Worm (Caenorhabditis elegans) whole organism, L4 larva: ENCODE results near the gene Y60A3A.25.

Source experiments
- F37D6.2 ChIP-seq: sonication (generic microtip); optimal IDR thresholded peaks from 2 replicates; lab custom pipeline; 2016; ENCODE audit warnings: mild to moderate bottlenecking, missing genetic modification characterization, missing compliant biosample characterization
- F44E2.7 ChIP-seq: fragments of 200-800 bp; sonication (Bioruptor generic); IDR thresholded peaks from 2 replicates; pipeline ENCODE4 v2.1.2; 2022; ENCODE audit warnings: missing genetic modification characterization, missing compliant biosample characterization
- R02D3.7 ChIP-seq: fragments of 150-350 bp; sonication (generic microtip); optimal IDR thresholded peaks from 3 replicates; lab custom pipeline; 2014; ENCODE audit warnings: missing biosample characterization, missing genetic modification characterization
- Y48G9A.11 ChIP-seq: fragments of 200-800 bp; sonication (Bioruptor generic); IDR thresholded peaks from 2 replicates; pipeline ENCODE4 v1.3.6; 2022; ENCODE audit warnings: missing genetic modification reagents, missing genetic modification characterization, missing compliant biosample characterization
- ZK546.5 ChIP-seq, 2 experiments: sonication (generic microtip); optimal IDR thresholded peaks; 2 replicates each; lab custom pipeline; 2017; ENCODE audit warnings: missing biosample characterization in 2 of 2, missing genetic modification characterization in 2 of 2
- aly-2 ChIP-seq: sonication (generic microtip); optimal IDR thresholded peaks from 2 replicates; lab custom pipeline; 2018; ENCODE audit warnings: missing biosample characterization, missing genetic modification characterization
- arid-1 ChIP-seq: fragments of 200-800 bp; sonication (Bioruptor generic); conservative IDR thresholded peaks from 2 replicates; pipeline ENCODE4 v1.3.6; 2022; ENCODE audit warnings: missing genetic modification reagents, missing genetic modification characterization, missing compliant biosample characterization
- attf-4 ChIP-seq: sonication (generic microtip); optimal IDR thresholded peaks from 3 replicates; lab custom pipeline; 2017; ENCODE audit warnings: missing biosample characterization, missing genetic modification characterization
- ceh-20 ChIP-seq: fragments of 200-800 bp; sonication (Bioruptor generic); IDR thresholded peaks from 2 replicates; pipeline ENCODE4 v1.3.6; 2022; ENCODE audit warnings: missing genetic modification reagents, missing genetic modification characterization, missing compliant biosample characterization
- ceh-28 ChIP-seq: fragments of 150-350 bp; optimal IDR thresholded peaks from 2 replicates; lab custom pipeline; 2014; ENCODE audit warnings: missing biosample characterization, missing genetic modification reagents, missing genetic modification characterization
- ceh-44 ChIP-seq: fragments of 200-800 bp; sonication (Bioruptor generic); IDR thresholded peaks from 2 replicates; pipeline ENCODE4 v1.3.6; 2022; ENCODE audit warnings: missing genetic modification reagents, missing genetic modification characterization, missing compliant biosample characterization
- ceh-82 ChIP-seq: sonication (generic microtip); optimal IDR thresholded peaks from 2 replicates; lab custom pipeline; 2017; ENCODE audit warnings: missing biosample characterization, missing genetic modification characterization
- daf-16 ChIP-seq, 3 experiments: sonication (generic microtip); optimal IDR thresholded peaks; 2 replicates each; lab custom pipeline; 2016 to 2017; ENCODE audit warnings: missing genetic modification characterization in 3 of 3, missing genetic modification reagents in 3 of 3, mild to moderate bottlenecking in 2 of 3, missing compliant biosample characterization in 2 of 3, missing biosample characterization in 1 of 3, moderate library complexity in 1 of 3
- dmd-6 ChIP-seq: fragments of 200-800 bp; sonication (Bioruptor generic); IDR thresholded peaks from 2 replicates; pipeline ENCODE4 v1.3.6; 2022; ENCODE audit warnings: missing genetic modification reagents, missing genetic modification characterization, missing compliant biosample characterization
- dmd-8 ChIP-seq: fragments of 200-800 bp; sonication (Bioruptor generic); IDR thresholded peaks from 2 replicates; pipeline ENCODE4 v1.3.6; 2022; ENCODE audit warnings: missing genetic modification characterization, missing compliant biosample characterization
- dve-1 ChIP-seq: sonication (generic microtip); optimal IDR thresholded peaks from 2 replicates; lab custom pipeline; 2017; ENCODE audit warnings: antibody characterized with exemption, mild to moderate bottlenecking, missing genetic modification characterization, missing compliant biosample characterization; ENCODE audit not compliant: insufficient read depth
- gei-8 ChIP-seq: fragments of 200-800 bp; sonication (Bioruptor generic); optimal IDR thresholded peaks from 2 replicates; lab custom pipeline; 2018; ENCODE audit warnings: mild to moderate bottlenecking, missing genetic modification characterization, missing compliant biosample characterization
- hif-1 ChIP-seq, 2 experiments: sonication (generic microtip); optimal IDR thresholded peaks; 2 replicates each; lab custom pipeline; 2016 to 2017; ENCODE audit warnings: missing compliant biosample characterization in 2 of 2, missing genetic modification characterization in 2 of 2, missing genetic modification reagents in 2 of 2, missing genotype in 2 of 2, mild to moderate bottlenecking in 1 of 2
- hlh-11 ChIP-seq: fragments of 200-800 bp; sonication (Bioruptor generic); optimal IDR thresholded peaks from 2 replicates; lab custom pipeline; 2018; ENCODE audit warnings: mild to moderate bottlenecking, missing genetic modification characterization, missing compliant biosample characterization
- hlh-30 ChIP-seq: sonication (generic microtip); optimal IDR thresholded peaks from 2 replicates; lab custom pipeline; 2017; ENCODE audit warnings: antibody characterized with exemption, mild to moderate bottlenecking, missing genetic modification characterization, missing compliant biosample characterization; ENCODE audit not compliant: insufficient read depth
- lin-1 ChIP-seq: fragments of 200-800 bp; sonication (Bioruptor generic); IDR thresholded peaks from 2 replicates; pipeline ENCODE4 v1.3.6; 2022; ENCODE audit warnings: missing genetic modification reagents, missing genetic modification characterization, missing compliant biosample characterization
- lin-13 ChIP-seq: fragments of 150-350 bp; optimal IDR thresholded peaks from 2 replicates; lab custom pipeline; 2014; ENCODE audit warnings: missing biosample characterization, missing genetic modification reagents, missing genetic modification characterization
- lin-38 ChIP-seq: fragments of 200-800 bp; sonication (Bioruptor generic); IDR thresholded peaks from 2 replicates; pipeline ENCODE4 v1.3.6; 2022; ENCODE audit warnings: missing genetic modification reagents, missing genetic modification characterization, missing compliant biosample characterization
- lin-39 ChIP-seq: fragments of 150-350 bp; optimal IDR thresholded peaks from 2 replicates; lab custom pipeline; 2014; ENCODE audit warnings: missing biosample characterization, missing genetic modification reagents, missing genetic modification characterization
- madf-5 ChIP-seq, 2 experiments: fragments of 200-800 bp; sonication (Bioruptor generic); IDR thresholded peaks; 2 replicates each; pipeline ENCODE4 v1.3.6; 2022; ENCODE audit warnings: missing compliant biosample characterization in 2 of 2, missing genetic modification characterization in 2 of 2
- mep-1 ChIP-seq: fragments of 150-350 bp; sonication (generic microtip); optimal IDR thresholded peaks from 3 replicates; lab custom pipeline; 2014; ENCODE audit warnings: missing biosample characterization, missing genetic modification characterization
- mes-2 ChIP-seq: sonication (generic microtip); optimal IDR thresholded peaks from 2 replicates; lab custom pipeline; 2016; ENCODE audit warnings: missing genotype, mild to moderate bottlenecking, missing genetic modification characterization, missing compliant biosample characterization; ENCODE audit not compliant: poor library complexity, severe bottlenecking
- mxl-2 ChIP-seq: fragments of 200-800 bp; sonication (Bioruptor generic); conservative IDR thresholded peaks from 2 replicates; pipeline ENCODE4 v1.3.6; 2022; ENCODE audit warnings: missing genetic modification reagents, missing genetic modification characterization, missing compliant biosample characterization
- mxl-3 ChIP-seq: fragments of 200-800 bp; sonication (Bioruptor generic); optimal IDR thresholded peaks from 2 replicates; lab custom pipeline; 2018; ENCODE audit warnings: mild to moderate bottlenecking, missing genetic modification characterization, missing compliant biosample characterization
- nhr-102 ChIP-seq: sonication (generic microtip); optimal IDR thresholded peaks from 2 replicates; lab custom pipeline; 2016; ENCODE audit warnings: mild to moderate bottlenecking, missing genetic modification characterization, moderate library complexity, missing compliant biosample characterization
- nhr-11 ChIP-seq: fragments of 150-350 bp; optimal IDR thresholded peaks from 2 replicates; lab custom pipeline; 2014; ENCODE audit warnings: missing biosample characterization, missing genetic modification characterization
- nhr-111 ChIP-seq: fragments of 200-800 bp; sonication (Bioruptor generic); optimal IDR thresholded peaks from 2 replicates; lab custom pipeline; 2018; ENCODE audit warnings: mild to moderate bottlenecking, missing genetic modification characterization, missing compliant biosample characterization
- nhr-28 ChIP-seq: fragments of 150-350 bp; optimal IDR thresholded peaks from 2 replicates; lab custom pipeline; 2014; ENCODE audit warnings: missing biosample characterization, missing genetic modification characterization
- nhr-42 ChIP-seq: fragments of 200-800 bp; sonication (Bioruptor generic); IDR thresholded peaks from 2 replicates; pipeline ENCODE4 v1.3.6; 2022; ENCODE audit warnings: missing genetic modification characterization, missing compliant biosample characterization
- nhr-6 ChIP-seq: fragments of 150-350 bp; optimal IDR thresholded peaks from 2 replicates; lab custom pipeline; 2014; ENCODE audit warnings: missing biosample characterization, missing genetic modification characterization
- nhr-77 ChIP-seq: fragments of 150-350 bp; optimal IDR thresholded peaks from 2 replicates; lab custom pipeline; 2014; ENCODE audit warnings: missing biosample characterization, missing genetic modification characterization
- pqm-1 ChIP-seq: sonication (generic microtip); optimal IDR thresholded peaks from 2 replicates; lab custom pipeline; 2017; ENCODE audit warnings: missing biosample characterization, missing genetic modification characterization
- rbr-2 ChIP-seq: sonication (generic microtip); optimal IDR thresholded peaks from 2 replicates; lab custom pipeline; 2016; ENCODE audit warnings: missing genotype, missing genetic modification characterization, missing compliant biosample characterization
- saeg-2 ChIP-seq: fragments of 200-800 bp; sonication (Bioruptor generic); IDR thresholded peaks from 2 replicates; pipeline ENCODE4 v1.3.6; 2022; ENCODE audit warnings: missing genetic modification reagents, missing genetic modification characterization, missing compliant biosample characterization
- snpc-4 ChIP-seq: fragments of 150-350 bp; optimal IDR thresholded peaks from 2 replicates; lab custom pipeline; 2014; ENCODE audit warnings: missing biosample characterization, missing genetic modification characterization
- spr-3 ChIP-seq: fragments of 200-800 bp; sonication (Bioruptor generic); optimal IDR thresholded peaks from 2 replicates; lab custom pipeline; 2018; ENCODE audit warnings: mild to moderate bottlenecking, missing genetic modification characterization, missing compliant biosample characterization
- tag-97 ChIP-seq: fragments of 200-800 bp; sonication (Bioruptor generic); IDR thresholded peaks from 2 replicates; pipeline ENCODE4 v1.3.6; 2022; ENCODE audit warnings: missing genetic modification characterization, missing compliant biosample characterization
- unc-39 ChIP-seq: sonication (generic microtip); optimal IDR thresholded peaks from 2 replicates; lab custom pipeline; 2017; ENCODE audit warnings: missing biosample characterization, missing genetic modification characterization
- unc-62 ChIP-seq, 3 experiments: fragments of 150-350 bp in 1 of 3; sonication (generic microtip); optimal IDR thresholded peaks in 2 of 3; peaks in 1 of 3; 1 replicate in 1 of 3; 2 replicates in 2 of 3; lab custom pipeline; 2014 to 2017; ENCODE audit warnings: missing biosample characterization in 3 of 3, missing genetic modification characterization in 3 of 3, missing genetic modification reagents in 3 of 3, missing genotype in 1 of 3
- zip-11 ChIP-seq: fragments of 200-800 bp; sonication (Bioruptor generic); IDR thresholded peaks from 2 replicates; pipeline ENCODE4 v1.3.6; 2022; ENCODE audit warnings: missing genetic modification characterization, missing compliant biosample characterization
- ztf-7 ChIP-seq: fragments of 150-350 bp; optimal IDR thresholded peaks from 2 replicates; lab custom pipeline; 2014; ENCODE audit warnings: missing biosample characterization, missing genetic modification characterization

Gene Y60A3A.25

ce11 chrV:20011199-20011598 is 17.2 kb upstream of the Y60A3A.25 start:
- TF ChIP-seq hlh-30 (tag; lab: Kevin White, UChicago) (peak; percentile 29), nhr-111 (GFP tag; lab: Kevin White, UChicago) (no peak), dmd-6 (GFP tag; lab: Robert Waterston, UW) (peak; percentile 55), ceh-20 (no peak), Y48G9A.11 (GFP tag; lab: Robert Waterston, UW) (no peak), pqm-1 (tag; lab: Kevin White, UChicago) (peak; percentile 56), madf-5 (GFP tag; IDR thresholded peaks at IDR 0.05; lab: Robert Waterston, UW) (no peak), dve-1 (tag; lab: Kevin White, UChicago) (peak; percentile 29), daf-16 (GFP tag; optimal IDR thresholded peaks at IDR 0.05; lab: Kevin White, UChicago) (no peak), daf-16 (tag; optimal IDR thresholded peaks at IDR 0.05; lab: Kevin White, UChicago) (peak; percentile 28), R02D3.7 (no peak), unc-62 (GFP tag; optimal IDR thresholded peaks at IDR 0.05 in 1 of 2; lab: Kevin White, UChicago) (no peak), unc-62 (tag; optimal IDR thresholded peaks at IDR 0.05; lab: Kevin White, UChicago) (no peak), unc-39 (tag; lab: Kevin White, UChicago) (no peak), dmd-8 (GFP tag; lab: Robert Waterston, UW) (no peak), mes-2 (tag; lab: Kevin White, UChicago) (no peak), aly-2 (tag; lab: Kevin White, UChicago) (no peak), attf-4 (tag; lab: Kevin White, UChicago) (no peak), rbr-2 (tag; lab: Kevin White, UChicago) (no peak), saeg-2 (no peak), tag-97 (GFP tag; lab: Robert Waterston, UW) (no peak)

ce11 chrV:20007470-20007869 is 13.5 kb upstream of the Y60A3A.25 start, which contains the start of gene Y60A3A.23:
Gene Y60A3A.23 (plus strand): TSS chrV:20007770.
- TF ChIP-seq nhr-77 (tag; lab: Kevin White, UChicago) (no peak), gei-8 (GFP tag; lab: Kevin White, UChicago) (no peak), nhr-42 (GFP tag; lab: Robert Waterston, UW) (no peak), ztf-7 (tag; lab: Kevin White, UChicago) (no peak), tag-97 (GFP tag; lab: Robert Waterston, UW) (no peak), mxl-2 (GFP tag; lab: Robert Waterston, UW) (no peak), aly-2 (tag; lab: Kevin White, UChicago) (no peak), nhr-6 (tag; lab: Kevin White, UChicago) (no peak), lin-39 (tag; lab: Kevin White, UChicago) (no peak), ceh-44 (no peak), F44E2.7 (GFP tag; lab: Robert Waterston, UW) (no peak), nhr-28 (no peak), ceh-20 (no peak), zip-11 (GFP tag; lab: Robert Waterston, UW) (no peak), lin-1 (GFP tag; lab: Robert Waterston, UW) (no peak), ceh-28 (tag; lab: Kevin White, UChicago) (no peak), hlh-30 (tag; lab: Kevin White, UChicago) (no peak)

ce11 chrV:20005724-20006132 is 11.7 kb upstream of the Y60A3A.25 start:
- TF ChIP-seq lin-38 (GFP tag; lab: Robert Waterston, UW) (0 out of 2 replicates have a peak, but pooled peaks have one; percentile 22), rbr-2 (tag; lab: Kevin White, UChicago) (peak; percentile 86), mxl-3 (peak; percentile 68), daf-16 (GFP tag; optimal IDR thresholded peaks at IDR 0.05; lab: Kevin White, UChicago) (peak in 1 of 2 experiments; percentile 51), daf-16 (tag; optimal IDR thresholded peaks at IDR 0.05; lab: Kevin White, UChicago) (peak; percentile 73), zip-11 (GFP tag; lab: Robert Waterston, UW) (no peak), hlh-11 (tag; lab: Kevin White, UChicago) (peak; percentile 86), spr-3 (GFP tag; lab: Kevin White, UChicago) (no peak), lin-13 (GFP tag; lab: Kevin White, UChicago) (peak; percentile 17), mep-1 (tag; lab: Kevin White, UChicago) (peak; percentile 79), snpc-4 (tag; lab: Kevin White, UChicago) (no peak), nhr-42 (GFP tag; lab: Robert Waterston, UW) (0 out of 2 replicates have a peak, but pooled peaks have one; percentile 14), ceh-28 (tag; lab: Kevin White, UChicago) (peak; percentile 71), nhr-11 (peak; percentile 72), nhr-102 (tag; lab: Kevin White, UChicago) (no peak), F37D6.2 (tag; lab: Kevin White, UChicago) (peak; percentile 70), ZK546.5 (tag; optimal IDR thresholded peaks at IDR 0.05; lab: Kevin White, UChicago) (peak in 1 of 2 experiments; percentile 29), arid-1 (GFP tag; lab: Robert Waterston, UW) (0 out of 2 replicates have a peak, but pooled peaks have one; percentile 34), hif-1 (tag; optimal IDR thresholded peaks at IDR 0.05; lab: Kevin White, UChicago) (peak in 1 of 2 experiments; percentile 56), ztf-7 (tag; lab: Kevin White, UChicago) (peak; percentile 33), nhr-77 (tag; lab: Kevin White, UChicago) (peak; percentile 17), ceh-82 (no peak)
